Fruit fly (Drosophila melanogaster) whole organism, embryonic: ENCODE measurements around the gene alphaTub84B.
A peak's percentile ranks its signal among the peaks of the same experiment; 100 is the strongest.

Source experiments
- Asciz ChIP-seq: fragments of 200-800 bp; sonication (Bioruptor generic); optimal IDR thresholded peaks from 2 replicates; lab custom pipeline; 2017; ENCODE audit warnings: missing biosample characterization, mild to moderate bottlenecking, missing genetic modification characterization, missing genetic modification reagents
- Bdp1 ChIP-seq: fragments of 200-800 bp; sonication (Bioruptor generic); optimal IDR thresholded peaks from 3 replicates; lab custom pipeline; 2016; ENCODE audit warnings: missing biosample characterization, missing genetic modification characterization
- CG10209 ChIP-seq: fragments of 200-800 bp; sonication (Bioruptor generic); optimal IDR thresholded peaks from 3 replicates; lab custom pipeline; 2017; ENCODE audit warnings: missing biosample characterization, mild to moderate bottlenecking, missing genetic modification characterization, missing genetic modification reagents
- CG10462 ChIP-seq: fragments of 200-800 bp; sonication (Bioruptor generic); optimal IDR thresholded peaks from 2 replicates; lab custom pipeline; 2016; ENCODE audit warnings: missing biosample characterization, missing genetic modification characterization
- CG10654 ChIP-seq: fragments of 200-800 bp; sonication (Bioruptor generic); optimal IDR thresholded peaks from 2 replicates; lab custom pipeline; 2016; ENCODE audit warnings: missing biosample characterization, missing genetic modification characterization
- CG11247 ChIP-seq: fragments of 200-800 bp; sonication (Bioruptor generic); IDR thresholded peaks from 2 replicates; pipeline ENCODE4 v1.3.6; 2022; ENCODE audit warnings: missing biosample characterization, missing genetic modification characterization
- CG11504 ChIP-seq: fragments of 200-800 bp; sonication (Bioruptor generic); optimal IDR thresholded peaks from 3 replicates; lab custom pipeline; 2019; ENCODE audit warnings: missing biosample characterization, mild to moderate bottlenecking, missing genetic modification characterization, moderate library complexity
- CG11695 ChIP-seq: fragments of 200-800 bp; sonication (Bioruptor generic); IDR thresholded peaks from 3 replicates; pipeline ENCODE4 v1.3.6; 2022; ENCODE audit warnings: missing biosample characterization, missing genetic modification characterization
- CG11696 ChIP-seq: fragments of 200-800 bp; sonication (Bioruptor generic); IDR thresholded peaks from 2 replicates; pipeline ENCODE4 v1.3.6; 2022; ENCODE audit warnings: missing biosample characterization, missing genetic modification characterization
- CG12071 ChIP-seq: fragments of 200-800 bp; sonication (Bioruptor generic); optimal IDR thresholded peaks from 3 replicates; lab custom pipeline; 2018; ENCODE audit warnings: missing biosample characterization, mild to moderate bottlenecking, missing genetic modification characterization
- CG12104 ChIP-seq: fragments of 200-800 bp; sonication (Bioruptor generic); optimal IDR thresholded peaks from 3 replicates; lab custom pipeline; 2016; ENCODE audit warnings: missing biosample characterization, missing genetic modification characterization
- CG12769 ChIP-seq: fragments of 200-800 bp; sonication (Bioruptor generic); optimal IDR thresholded peaks from 2 replicates; lab custom pipeline; 2019; ENCODE audit warnings: missing biosample characterization, mild to moderate bottlenecking, missing genetic modification characterization, moderate library complexity
- CG13894 ChIP-seq: fragments of 200-800 bp; sonication (Bioruptor generic); optimal IDR thresholded peaks from 3 replicates; lab custom pipeline; 2018; ENCODE audit warnings: missing biosample characterization, mild to moderate bottlenecking, missing genetic modification characterization, moderate library complexity
- CG15073 ChIP-seq: fragments of 200-800 bp; sonication (Bioruptor generic); optimal IDR thresholded peaks from 2 replicates; lab custom pipeline; 2016; ENCODE audit warnings: missing biosample characterization, missing genetic modification characterization
- CG15514 ChIP-seq: fragments of 200-800 bp; sonication (Bioruptor generic); optimal IDR thresholded peaks from 3 replicates; lab custom pipeline; 2017; ENCODE audit warnings: missing biosample characterization, missing genetic modification characterization, mild to moderate bottlenecking, moderate library complexity, missing genetic modification reagents
- CG1602 ChIP-seq: fragments of 200-800 bp; sonication (Bioruptor generic); optimal IDR thresholded peaks from 3 replicates; lab custom pipeline; 2016; ENCODE audit warnings: missing biosample characterization, missing genetic modification characterization
- CG16815 ChIP-seq: fragments of 200-800 bp; sonication (Bioruptor generic); optimal IDR thresholded peaks from 3 replicates; lab custom pipeline; 2017; ENCODE audit warnings: missing biosample characterization, mild to moderate bottlenecking, missing genetic modification characterization
- CG17328 ChIP-seq: fragments of 200-800 bp; sonication (Bioruptor generic); IDR thresholded peaks from 2 replicates; pipeline ENCODE4 v1.3.6; 2022; ENCODE audit warnings: missing biosample characterization, missing genetic modification characterization
- CG17612 ChIP-seq: fragments of 200-800 bp; sonication (Bioruptor generic); IDR thresholded peaks from 2 replicates; pipeline ENCODE4 v1.3.6; 2022; ENCODE audit warnings: missing biosample characterization, missing genetic modification characterization
- CG17802 ChIP-seq: fragments of 200-800 bp; sonication (Bioruptor generic); optimal IDR thresholded peaks from 2 replicates; lab custom pipeline; 2018; ENCODE audit warnings: missing biosample characterization, mild to moderate bottlenecking, missing genetic modification characterization, moderate library complexity
- CG2889 ChIP-seq: fragments of 200-800 bp; sonication (Bioruptor generic); IDR thresholded peaks from 3 replicates; pipeline ENCODE4 v1.3.6; 2022; ENCODE audit warnings: missing biosample characterization, missing genetic modification characterization
- CG34422 ChIP-seq: fragments of 200-800 bp; sonication (Bioruptor generic); IDR thresholded peaks from 3 replicates; pipeline ENCODE4 v1.3.6; 2022; ENCODE audit warnings: missing biosample characterization, missing genetic modification characterization
- CG4360 ChIP-seq: fragments of 200-800 bp; sonication (Bioruptor generic); IDR thresholded peaks from 2 replicates; pipeline ENCODE4 v1.3.6; 2022; ENCODE audit warnings: missing biosample characterization, missing genetic modification characterization
- CG6272 ChIP-seq: fragments of 200-800 bp; sonication (Bioruptor generic); IDR thresholded peaks from 2 replicates; pipeline ENCODE4 v1.3.6; 2022; ENCODE audit warnings: missing biosample characterization, missing genetic modification characterization
- CHES-1-like ChIP-seq: fragments of 200-800 bp; sonication (Bioruptor generic); optimal IDR thresholded peaks from 2 replicates; lab custom pipeline; 2016; ENCODE audit warnings: missing biosample characterization, missing genetic modification characterization
- CoRest ChIP-seq: fragments of 200-800 bp; sonication (Bioruptor generic); optimal IDR thresholded peaks from 3 replicates; lab custom pipeline; 2018; ENCODE audit warnings: missing biosample characterization, mild to moderate bottlenecking, missing genetic modification characterization, moderate library complexity
- Dad ChIP-seq: fragments of 200-800 bp; sonication (Bioruptor generic); optimal IDR thresholded peaks from 3 replicates; lab custom pipeline; 2016; ENCODE audit warnings: missing biosample characterization, missing genetic modification characterization
- Ets65A ChIP-seq: fragments of 200-800 bp; sonication (Bioruptor generic); peaks from one replicate; lab custom pipeline; 2016; ENCODE audit warnings: missing biosample characterization, missing genetic modification characterization
- GATAe ChIP-seq: fragments of 200-800 bp; sonication (Bioruptor generic); conservative IDR thresholded peaks from 2 replicates; pipeline ENCODE4 v1.3.6; 2022; ENCODE audit warnings: missing biosample characterization, missing genetic modification characterization
- HLH3B ChIP-seq: fragments of 200-800 bp; sonication (Bioruptor generic); IDR thresholded peaks from 2 replicates; pipeline ENCODE4 v1.3.6; 2022; ENCODE audit warnings: missing biosample characterization, missing genetic modification characterization
- MTF-1 ChIP-seq: fragments of 200-800 bp; sonication (Bioruptor generic); optimal IDR thresholded peaks from 2 replicates; lab custom pipeline; 2018; ENCODE audit warnings: missing biosample characterization, mild to moderate bottlenecking, missing genetic modification characterization, borderline replicate concordance
- Mad ChIP-seq: fragments of 200-800 bp; sonication (Bioruptor generic); optimal IDR thresholded peaks from 2 replicates; lab custom pipeline; 2016; ENCODE audit warnings: missing biosample characterization, missing genetic modification characterization
- Optix ChIP-seq: fragments of 200-800 bp; sonication (Bioruptor generic); IDR thresholded peaks from 3 replicates; pipeline ENCODE4 v1.3.6; 2022; ENCODE audit warnings: missing biosample characterization, missing genetic modification characterization
- amos ChIP-seq: fragments of 200-800 bp; sonication (Bioruptor generic); IDR thresholded peaks from 2 replicates; pipeline ENCODE4 v1.3.6; 2022; ENCODE audit warnings: missing biosample characterization, missing genetic modification characterization; ENCODE audit not compliant: partially characterized antibody
- cato ChIP-seq: fragments of 200-800 bp; sonication (Bioruptor generic); optimal IDR thresholded peaks from 2 replicates; lab custom pipeline; 2016; ENCODE audit warnings: missing biosample characterization, missing genetic modification characterization, borderline replicate concordance
- dati ChIP-seq: fragments of 200-800 bp; sonication (Bioruptor generic); IDR thresholded peaks from 2 replicates; pipeline ENCODE4 v1.3.6; 2022; ENCODE audit warnings: missing biosample characterization, missing genetic modification characterization
- gfzf ChIP-seq: fragments of 200-800 bp; sonication (Bioruptor generic); optimal IDR thresholded peaks from 2 replicates; lab custom pipeline; 2016; ENCODE audit warnings: missing biosample characterization, mild to moderate bottlenecking, missing genetic modification characterization, moderate library complexity
- peb ChIP-seq: fragments of 200-800 bp; sonication (Bioruptor generic); IDR thresholded peaks from 2 replicates; pipeline ENCODE4 v1.3.6; 2022; ENCODE audit warnings: missing biosample characterization, missing genetic modification characterization
- pum ChIP-seq: fragments of 200-800 bp; sonication (Bioruptor generic); optimal IDR thresholded peaks from 2 replicates; lab custom pipeline; 2016; ENCODE audit warnings: missing biosample characterization, missing genetic modification characterization
- rib ChIP-seq: fragments of 200-800 bp; sonication (Bioruptor generic); IDR thresholded peaks from 2 replicates; pipeline ENCODE4 v1.3.6; 2022; ENCODE audit warnings: missing biosample characterization, missing genetic modification characterization
- ro ChIP-seq: fragments of 200-800 bp; sonication (Bioruptor generic); IDR thresholded peaks from 2 replicates; pipeline ENCODE4 v1.3.6; 2022; ENCODE audit warnings: missing biosample characterization, missing genetic modification characterization
- sd ChIP-seq: fragments of 200-800 bp; sonication (Bioruptor generic); optimal IDR thresholded peaks from 3 replicates; lab custom pipeline; 2018; ENCODE audit warnings: missing biosample characterization, mild to moderate bottlenecking, missing genetic modification characterization, moderate library complexity
- sens ChIP-seq: fragments of 200-800 bp; sonication (Bioruptor generic); peaks from one replicate; lab custom pipeline; 2016; ENCODE audit warnings: missing biosample characterization, missing genetic modification characterization
- tll ChIP-seq, 2 experiments: fragments of 200-800 bp in 1 of 2; fragments of >200 bp in 1 of 2; sonication (Bioruptor generic) in 1 of 2; optimal IDR thresholded peaks; 2 replicates each; lab custom pipeline; 2017 to 2019; ENCODE audit warnings: missing biosample characterization in 2 of 2, missing genetic modification characterization in 2 of 2, mild to moderate bottlenecking in 1 of 2, moderate library complexity in 1 of 2
- z ChIP-seq: fragments of 200-800 bp; sonication (Bioruptor generic); IDR thresholded peaks from 3 replicates; pipeline ENCODE4 v1.3.6; 2022; ENCODE audit warnings: missing biosample characterization, missing genetic modification characterization
- zen2 ChIP-seq: fragments of 200-800 bp; sonication (Bioruptor generic); IDR thresholded peaks from 3 replicates; pipeline ENCODE4 v1.3.6; 2022; ENCODE audit warnings: missing biosample characterization, missing genetic modification characterization; ENCODE audit not compliant: partially characterized antibody

alphaTub84B gene

DNA sequence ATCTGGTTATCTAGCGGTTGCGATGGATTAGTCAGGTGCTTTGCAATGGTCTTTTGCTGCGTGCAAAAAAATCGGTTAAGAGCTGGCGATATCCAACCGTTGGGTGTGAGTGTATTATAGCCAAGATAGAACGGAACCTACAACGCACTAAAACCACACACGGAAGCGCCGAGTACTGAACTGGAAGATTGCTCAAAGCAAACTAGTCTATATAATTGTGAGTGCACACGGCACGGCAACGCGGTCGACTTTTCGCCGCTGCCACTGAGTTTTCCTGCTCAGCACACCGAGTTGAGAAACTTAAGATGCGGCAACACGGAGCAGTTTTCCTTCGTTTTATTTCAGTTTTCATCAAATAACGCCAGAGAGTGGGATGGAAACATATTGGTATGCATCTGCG lies 30.1 kb downstream of the alphaTub84B start:
- TF ChIP-seq CG17612 (no peak), CG15514 (GFP tag; lab: Kevin White, UChicago) (no peak), MTF-1 (GFP tag; lab: Kevin White, UChicago) (peak; percentile 99), Dad (GFP tag; lab: Kevin White, UChicago) (no peak), CG1602 (GFP tag; lab: Kevin White, UChicago) (no peak), z (GFP tag; lab: Robert Waterston, UW) (peak; percentile 80), Bdp1 (GFP tag; lab: Kevin White, UChicago) (no peak), CG15073 (GFP tag; lab: Kevin White, UChicago) (no peak), zen2 (GFP tag; lab: Robert Waterston, UW) (0 out of 3 replicates have a peak, but pooled peaks have one; percentile 28), pum (GFP tag; lab: Kevin White, UChicago) (no peak), Optix (GFP tag; lab: Robert Waterston, UW) (no peak), CoRest (tag; lab: Kevin White, UChicago) (no peak), Ets65A (GFP tag; lab: Kevin White, UChicago) (peak; percentile 61), CG2889 (no peak), dati (no peak), amos (GFP tag; lab: Robert Waterston, UW) (peak; percentile 15; the same call in 1 of the 2 replicates), CG11504 (tag; lab: Kevin White, UChicago) (peak; percentile 7), CG11695 (GFP tag; lab: Robert Waterston, UW) (no peak)

DNA sequence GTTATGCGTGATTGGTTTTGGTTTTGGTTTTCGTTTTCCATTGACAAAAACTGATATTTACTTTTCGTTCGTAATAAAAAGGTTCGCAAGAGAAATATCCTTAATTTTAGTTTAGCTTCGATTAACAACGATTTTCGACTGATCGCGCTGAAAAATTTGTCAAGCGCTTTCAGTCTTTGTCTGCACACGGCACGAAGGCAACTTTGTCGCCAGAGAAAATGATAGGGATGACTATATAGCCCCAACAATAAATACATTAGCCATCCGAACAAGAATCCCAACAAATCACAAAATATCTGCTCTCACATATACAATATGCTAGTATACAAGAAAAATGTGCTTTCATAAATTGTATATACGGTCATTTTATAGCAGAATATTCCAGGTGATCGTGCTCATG lies 31.2 kb downstream of the alphaTub84B start, which contains the start of gene Mlp84B:
Gene Mlp84B (minus strand): TSS at position 143 of the 400 bp plus-strand sequence.
- TF ChIP-seq CG12071 (GFP tag; lab: Kevin White, UChicago) (no peak), sd (tag; lab: Kevin White, UChicago) (peak; percentile 11), CG12769 (tag; lab: Kevin White, UChicago) (peak; percentile 55), MTF-1 (GFP tag; lab: Kevin White, UChicago) (peak; percentile 98)

DNA sequence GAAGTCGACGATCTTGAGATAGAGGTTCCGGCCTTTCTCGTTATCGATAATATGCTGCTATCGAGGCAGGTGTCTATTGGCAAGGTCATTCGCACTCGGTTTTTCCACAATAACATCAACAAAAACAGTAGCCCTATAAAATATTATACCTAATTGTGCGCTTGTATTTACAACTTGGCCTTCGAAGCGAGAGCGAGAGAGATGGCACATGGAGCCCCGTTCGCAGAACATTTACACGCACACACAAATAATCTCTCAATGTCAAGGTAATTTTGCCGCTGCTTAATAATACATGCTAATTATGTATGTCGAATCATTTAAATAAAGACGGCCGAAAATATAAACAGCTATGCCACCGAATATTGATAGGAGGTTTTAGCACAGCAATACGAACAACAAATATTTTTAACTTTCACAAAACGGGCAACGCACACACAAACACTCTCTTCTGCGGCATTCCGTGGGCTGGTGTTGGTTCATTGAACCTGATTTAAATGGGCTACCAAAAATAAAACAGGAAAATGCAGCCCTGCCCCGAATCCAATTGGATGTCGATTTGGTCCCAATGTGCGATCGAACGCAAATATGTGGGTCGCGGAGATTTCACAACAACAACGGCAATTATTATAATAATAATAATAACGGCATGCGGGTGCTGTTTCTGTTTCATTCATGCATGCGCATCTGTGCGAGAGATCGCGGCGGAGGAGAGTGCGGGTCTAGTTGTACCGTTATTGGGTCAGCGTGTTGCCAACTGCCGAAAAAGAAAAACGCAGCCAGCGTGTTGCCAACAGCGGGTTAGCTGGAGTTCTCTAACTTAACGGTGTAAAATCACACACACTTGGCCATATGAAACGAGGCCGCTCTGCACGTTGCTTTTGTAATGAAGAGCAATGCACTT lies 36.0 kb downstream of the alphaTub84B start:
- TF ChIP-seq peb (GFP tag; lab: Robert Waterston, UW) (no peak), CG4360 (GFP tag; lab: Robert Waterston, UW) (peak; percentile 74), CG16815 (no peak), GATAe (no peak), CHES-1-like (GFP tag; lab: Kevin White, UChicago) (no peak), HLH3B (GFP tag; lab: Robert Waterston, UW) (no peak), CG12104 (no peak), CG13894 (tag; lab: Kevin White, UChicago) (no peak), CG10654 (GFP tag; lab: Kevin White, UChicago) (no peak), CG17802 (peak; percentile 18), cato (GFP tag; lab: Kevin White, UChicago) (no peak), Asciz (GFP tag; lab: Kevin White, UChicago) (no peak), gfzf (GFP tag; lab: Kevin White, UChicago) (no peak), CG11696 (GFP tag; lab: Robert Waterston, UW) (no peak), CG11247 (GFP tag; lab: Robert Waterston, UW) (no peak), CG6272 (GFP tag; lab: Robert Waterston, UW) (no peak), CG10209 (GFP tag; lab: Kevin White, UChicago) (peak; percentile 26), sens (GFP tag; lab: Kevin White, UChicago) (peak; percentile 67), CG34422 (GFP tag; lab: Robert Waterston, UW) (no peak), tll (GFP tag; optimal IDR thresholded peaks at IDR 0.05; lab: Kevin White, UChicago) (peak in 1 of 2 experiments; percentile 18), Mad (GFP tag; lab: Kevin White, UChicago) (no peak), CG17328 (no peak), ro (GFP tag; lab: Robert Waterston, UW) (no peak), CG10462 (GFP tag; lab: Kevin White, UChicago) (no peak), rib (GFP tag; lab: Robert Waterston, UW) (0 out of 2 replicates have a peak, but pooled peaks have one; percentile 11)
